Fruit fly (Drosophila melanogaster) whole organism, prepupa: ENCODE data around the gene Fancl.

Experiments
- CG34406 ChIP-seq: fragments of 200-800 bp; sonication (Bioruptor generic); optimal IDR thresholded peaks from 3 replicates; lab custom pipeline; 2016; ENCODE audit warnings: missing biosample characterization, missing genetic modification characterization
- CG6854 ChIP-seq: fragments of 200-800 bp; sonication (Bioruptor generic); optimal IDR thresholded peaks from 2 replicates; lab custom pipeline; 2017; ENCODE audit warnings: missing biosample characterization, mild to moderate bottlenecking, missing genetic modification characterization
- CG8119 ChIP-seq: fragments of 200-800 bp; sonication (Bioruptor generic); IDR thresholded peaks from 3 replicates; pipeline ENCODE4 v1.3.6; 2022; ENCODE audit warnings: missing biosample characterization, missing genetic modification characterization
- Ets96B ChIP-seq: fragments of 200-800 bp; optimal IDR thresholded peaks from 2 replicates; lab custom pipeline; 2019; ENCODE audit warnings: missing biosample characterization, mild to moderate bottlenecking, missing genetic modification characterization, moderate library complexity
- Gug ChIP-seq: fragments of 200-800 bp; sonication (Bioruptor generic); IDR thresholded peaks from 2 replicates; pipeline ENCODE4 v1.3.6; 2022; ENCODE audit warnings: missing biosample characterization, missing genetic modification characterization
- Hr39 ChIP-seq: fragments of 200-800 bp; sonication (Bioruptor generic); optimal IDR thresholded peaks from 2 replicates; lab custom pipeline; 2016; ENCODE audit warnings: missing biosample characterization, missing genetic modification characterization
- Lpt ChIP-seq: fragments of 200-800 bp; sonication (Bioruptor generic); optimal IDR thresholded peaks from 3 replicates; lab custom pipeline; 2016; ENCODE audit warnings: missing biosample characterization, missing genetic modification characterization
- Smox ChIP-seq: fragments of 200-800 bp; sonication (Bioruptor generic); optimal IDR thresholded peaks from 3 replicates; lab custom pipeline; 2016; ENCODE audit warnings: missing biosample characterization, missing genetic modification characterization
- Sox102F ChIP-seq: fragments of 200-800 bp; sonication (Bioruptor generic); optimal IDR thresholded peaks from 2 replicates; lab custom pipeline; 2016; ENCODE audit warnings: missing biosample characterization, mild to moderate bottlenecking, missing genetic modification characterization
- dsx ChIP-seq: fragments of 200-800 bp; optimal IDR thresholded peaks from 3 replicates; lab custom pipeline; 2019; ENCODE audit warnings: missing biosample characterization, mild to moderate bottlenecking, missing genetic modification characterization, moderate library complexity; ENCODE audit not compliant: poor library complexity, severe bottlenecking

DNA sequence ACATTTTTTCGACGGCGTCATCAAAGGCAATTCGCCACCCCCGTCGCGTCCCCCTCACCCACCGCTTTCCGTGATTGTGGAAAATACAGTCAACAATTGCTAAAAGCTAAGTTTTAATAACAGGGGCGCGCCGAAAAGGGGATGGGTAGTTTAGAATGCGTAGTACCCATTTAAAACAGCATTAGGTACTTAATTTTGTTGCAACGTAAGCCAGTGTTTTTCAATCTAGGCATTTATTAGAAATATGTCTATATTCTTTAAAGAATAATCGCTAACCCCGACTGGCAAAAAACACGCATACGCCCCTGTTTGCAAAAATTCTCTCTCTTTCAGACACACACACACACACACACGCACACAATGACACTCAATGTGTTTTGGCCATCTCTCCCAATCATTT is 32.2 kb upstream of the Fancl start:
- TF ChIP-seq Gug (no peak), Smox (GFP tag; lab: Kevin White, UChicago) (peak; percentile 86), CG8119 (GFP tag; lab: Robert Waterston, UW) (no peak), dsx (GFP tag; lab: Kevin White, UChicago) (no peak), Ets96B (tag; lab: Kevin White, UChicago) (peak; percentile 41), CG6854 (GFP tag; lab: Kevin White, UChicago) (no peak), CG34406 (GFP tag; lab: Kevin White, UChicago) (peak; percentile 67), Hr39 (GFP tag; lab: Kevin White, UChicago) (peak; percentile 91), Lpt (GFP tag; lab: Kevin White, UChicago) (no peak), Sox102F (GFP tag; lab: Kevin White, UChicago) (peak; percentile 81)
